ENCODE assay signal across 5 fruit fly cellular contexts in genomic region chr3L:5774782-5775181, dm6.
TF ChIP-seq lines count a peak whose summit lies in the region.

No protein-coding gene starts in this region.

- TF ChIP-seq CTCF in whole organism, embryonic (GFP tag; optimal IDR thresholded peaks at IDR 0.05; lab: Kevin White, UChicago): no peak

TF ChIP-seq in whole organism, adult, 20 proteins besides CTCF, POLR2A, EP300 and RAD21:
- TF ChIP-seq CG11617 (GFP tag; optimal IDR thresholded peaks at IDR 0.05; lab: Kevin White, UChicago) (no peak), CG12768 (GFP tag; optimal IDR thresholded peaks at IDR 0.05; lab: Kevin White, UChicago) (peak; percentile 37)

TF ChIP-seq in whole organism, embryonic, 481 proteins besides CTCF, POLR2A, EP300 and RAD21:
- peak; percentile 16 for TF ChIP-seq ewg (GFP tag; optimal IDR thresholded peaks at IDR 0.05; lab: Kevin White, UChicago)
- TF ChIP-seq Dad (GFP tag; optimal IDR thresholded peaks at IDR 0.05; lab: Kevin White, UChicago): no peak

TF ChIP-seq in whole organism, prepupa, 60 proteins besides CTCF, POLR2A, EP300 and RAD21:
- TF ChIP-seq svp (GFP tag; lab: Kevin White, UChicago) (peak; percentile 98), fd85E (GFP tag; optimal IDR thresholded peaks at IDR 0.05; lab: Kevin White, UChicago) (no peak), eg (GFP tag; IDR thresholded peaks at IDR 0.05; lab: Robert Waterston, UW) (no peak), CG31627 (GFP tag; optimal IDR thresholded peaks at IDR 0.05; lab: Kevin White, UChicago) (no peak)
TF ChIP-seq in whole organism, prepupa: peak in this region for 1.

TF ChIP-seq in whole organism, pupa, 21 proteins besides CTCF, POLR2A, EP300 and RAD21:
- TF ChIP-seq CG4496 (GFP tag; IDR thresholded peaks at IDR 0.05; lab: Robert Waterston, UW) (0 out of 3 replicates have a peak, but pooled peaks have one; percentile 9), EcR (GFP tag; optimal IDR thresholded peaks at IDR 0.05; lab: Kevin White, UChicago) (peak; percentile 22), CG8159 (tag; optimal IDR thresholded peaks at IDR 0.05; lab: Kevin White, UChicago) (no peak)

TF ChIP-seq in whole organism, wandering third instar larva, 38 proteins besides CTCF, POLR2A, EP300 and RAD21:
- TF ChIP-seq Sp1 (GFP tag; optimal IDR thresholded peaks at IDR 0.05; lab: Kevin White, UChicago) (no peak), sage (GFP tag; optimal IDR thresholded peaks at IDR 0.05; lab: Kevin White, UChicago) (no peak), Hr78 (GFP tag; optimal IDR thresholded peaks at IDR 0.05; lab: Kevin White, UChicago) (no peak), Rel (GFP tag; optimal IDR thresholded peaks at IDR 0.05; lab: Kevin White, UChicago) (no peak), Rel (tag; optimal IDR thresholded peaks at IDR 0.05; lab: Kevin White, UChicago) (peak; percentile 35)
